Fruit fly (Drosophila melanogaster): ENCODE measurements around the gene CG18223.
A peak's percentile ranks its signal among the peaks of the same experiment; 100 is the strongest.

Gene CG18223

dm6 chr3L:18904772-18905601 lies 15.1 kb downstream of the CG18223 start, which contains the start of the genes CSN1b and Prp6 (continued):
- TF ChIP-seq Dfd (GFP tag; optimal IDR thresholded peaks at IDR 0.05) (no peak), ken (GFP tag; IDR thresholded peaks at IDR 0.05) (no peak), az2 (GFP tag; optimal IDR thresholded peaks at IDR 0.05) (no peak), CG13624 (GFP tag; optimal IDR thresholded peaks at IDR 0.05) (no peak), CG6683 (GFP tag; optimal IDR thresholded peaks at IDR 0.05) (no peak)

- TF ChIP-seq gsb (GFP tag; IDR thresholded peaks at IDR 0.05) (no peak), Lpt (GFP tag; optimal IDR thresholded peaks at IDR 0.05) (no peak), CG10565 (GFP tag; optimal IDR thresholded peaks at IDR 0.05) (no peak), MBD-R2 (GFP tag; IDR thresholded peaks at IDR 0.05) (peak; percentile 84), knrl (GFP tag; IDR thresholded peaks at IDR 0.05; ENCODE audit: partially characterized antibody) (peak; percentile 91), CG2712 (tag; optimal IDR thresholded peaks at IDR 0.05) (peak; percentile 6), D19B (GFP tag; optimal IDR thresholded peaks at IDR 0.05) (no peak), zen2 (GFP tag; IDR thresholded peaks at IDR 0.05; ENCODE audit: partially characterized antibody) (peak; percentile 93), Meics (GFP tag; optimal IDR thresholded peaks at IDR 0.05) (no peak), Ada2b (GFP tag; IDR thresholded peaks at IDR 0.05) (no peak), CG11560 (tag; IDR thresholded peaks at IDR 0.05) (no peak), caup (GFP tag; optimal IDR thresholded peaks at IDR 0.05; ENCODE audit: severe bottlenecking) (no peak), gro (GFP tag; optimal IDR thresholded peaks at IDR 0.05) (peak; percentile 61), cas (GFP tag; IDR thresholded peaks at IDR 0.05) (no peak), CG17829 (tag; optimal IDR thresholded peaks at IDR 0.05) (peak; percentile 23), Xbp1 (GFP tag; optimal IDR thresholded peaks at IDR 0.05) (no peak), CG14710 (tag; optimal IDR thresholded peaks at IDR 0.05) (peak; percentile 47), gce (GFP tag; IDR thresholded peaks at IDR 0.05) (no peak), Nf-YC (tag; optimal IDR thresholded peaks at IDR 0.05) (no peak), CG15696 (tag; optimal IDR thresholded peaks at IDR 0.05) (no peak), peb (GFP tag; IDR thresholded peaks at IDR 0.05) (no peak), dmrt11E (tag; optimal IDR thresholded peaks at IDR 0.05) (no peak), NfI (GFP tag; optimal IDR thresholded peaks at IDR 0.05) (no peak), CG6654 (GFP tag; optimal IDR thresholded peaks at IDR 0.05) (no peak), Myb (GFP tag; optimal IDR thresholded peaks at IDR 0.05) (peak; percentile 40), CG11398 (GFP tag; optimal IDR thresholded peaks at IDR 0.05) (no peak), CG8944 (GFP tag; optimal IDR thresholded peaks at IDR 0.05) (no peak), rib (GFP tag; IDR thresholded peaks at IDR 0.05) (no peak), CG7987 (GFP tag; optimal IDR thresholded peaks at IDR 0.05) (no peak), CG12299 (tag; optimal IDR thresholded peaks at IDR 0.05) (no peak), Kr (GFP tag; optimal IDR thresholded peaks at IDR 0.05) (no peak), klu (GFP tag; IDR thresholded peaks at IDR 0.05) (no peak), Bteb2 (GFP tag; optimal IDR thresholded peaks at IDR 0.05) (no peak), CG7271 (tag; optimal IDR thresholded peaks at IDR 0.05) (no peak), CG14860 (GFP tag; IDR thresholded peaks at IDR 0.05; ENCODE audit: partially characterized antibody) (peak; percentile 79), CG15601 (tag; optimal IDR thresholded peaks at IDR 0.05) (no peak), CG11696 (GFP tag; IDR thresholded peaks at IDR 0.05) (no peak), HLHmδ (GFP tag; optimal IDR thresholded peaks at IDR 0.05) (no peak), CG3995 (GFP tag; optimal IDR thresholded peaks at IDR 0.05) (peak; percentile 89), CG1792 (GFP tag; optimal IDR thresholded peaks at IDR 0.05) (no peak), CG12659 (GFP tag; optimal IDR thresholded peaks at IDR 0.05) (peak; percentile 72), shn (GFP tag; optimal IDR thresholded peaks at IDR 0.05) (no peak), Ravus (GFP tag; IDR thresholded peaks at IDR 0.05) (no peak), pho (GFP tag; optimal IDR thresholded peaks at IDR 0.05) (no peak)
Observed at dm6 chr3L:18901411-18901810, 18.7 kb downstream of the CG18223 start, which contains the start of the genes arx and CG6843. Gene arx, minus strand, starts transcription at chr3L:18901554. Gene CG6843, plus strand, starts transcription at chr3L:18901594.
